Worm (Caenorhabditis elegans) whole organism, early embryonic: ENCODE results near the gene try-13.

Source experiments
- B0310.2 ChIP-seq: sonication (generic microtip); optimal IDR thresholded peaks from 2 replicates; lab custom pipeline; 2016; ENCODE audit warnings: mild to moderate bottlenecking, missing genetic modification characterization, missing compliant biosample characterization
- F13C5.2 ChIP-seq: sonication (generic microtip); optimal IDR thresholded peaks from 2 replicates; lab custom pipeline; 2017; ENCODE audit warnings: mild to moderate bottlenecking, missing genetic modification characterization, inconsistent platforms, missing compliant biosample characterization
- aly-1 ChIP-seq: sonication (generic microtip); optimal IDR thresholded peaks from 2 replicates; lab custom pipeline; 2016; ENCODE audit warnings: missing genetic modification characterization, missing compliant biosample characterization
- ceh-13 ChIP-seq: fragments of 200-800 bp; sonication (Bioruptor generic); optimal IDR thresholded peaks from 2 replicates; lab custom pipeline; 2018; ENCODE audit warnings: mild to moderate bottlenecking, missing genetic modification characterization, missing compliant biosample characterization
- ceh-36 ChIP-seq: sonication (generic microtip); optimal IDR thresholded peaks from 2 replicates; lab custom pipeline; 2016; ENCODE audit warnings: missing genetic modification characterization, inconsistent platforms, missing compliant biosample characterization
- flt-1 ChIP-seq: fragments of 200-800 bp; sonication (Bioruptor generic); IDR thresholded peaks from 2 replicates; pipeline ENCODE4 v1.3.6; 2022; ENCODE audit warnings: missing genetic modification characterization, missing compliant biosample characterization
- hmbx-1 ChIP-seq: sonication (generic microtip); optimal IDR thresholded peaks from 2 replicates; lab custom pipeline; 2016; ENCODE audit warnings: mild to moderate bottlenecking, missing genetic modification characterization, missing compliant biosample characterization
- hmg-4 ChIP-seq: fragments of 200-800 bp; sonication (Bioruptor generic); optimal IDR thresholded peaks from 2 replicates; lab custom pipeline; 2018; ENCODE audit warnings: mild to moderate bottlenecking, missing genetic modification characterization, missing compliant biosample characterization
- hnd-1 ChIP-seq: sonication (generic microtip); optimal IDR thresholded peaks from 2 replicates; lab custom pipeline; 2016; ENCODE audit warnings: missing genetic modification characterization, missing compliant biosample characterization
- pes-1 ChIP-seq: fragments of 200-800 bp; sonication (Bioruptor generic); IDR thresholded peaks from 2 replicates; pipeline ENCODE4 v1.3.6; 2022; ENCODE audit warnings: missing genetic modification reagents, missing genetic modification characterization, missing compliant biosample characterization
- scrt-1 ChIP-seq: fragments of 200-800 bp; sonication (Bioruptor generic); IDR thresholded peaks from 2 replicates; pipeline ENCODE4 v1.3.6; 2022; ENCODE audit warnings: missing genetic modification characterization, missing compliant biosample characterization
- sea-1 ChIP-seq: fragments of 200-800 bp; sonication (Bioruptor generic); conservative IDR thresholded peaks from 2 replicates; pipeline ENCODE4 v1.3.6; 2022; ENCODE audit warnings: missing genetic modification characterization, missing compliant biosample characterization
- tbx-11 ChIP-seq: fragments of 200-800 bp; sonication (Bioruptor generic); IDR thresholded peaks from 2 replicates; pipeline ENCODE4 v1.3.6; 2022; ENCODE audit warnings: missing genetic modification characterization, missing compliant biosample characterization
- tbx-37 ChIP-seq: fragments of 200-800 bp; sonication (Bioruptor generic); conservative IDR thresholded peaks from 2 replicates; pipeline ENCODE4 v1.3.6; 2022; ENCODE audit warnings: missing genetic modification reagents, missing genetic modification characterization, missing compliant biosample characterization
- tra-4 ChIP-seq: sonication (generic microtip); optimal IDR thresholded peaks from 2 replicates; lab custom pipeline; 2017; ENCODE audit warnings: missing genetic modification characterization, missing compliant biosample characterization

Gene try-13

ce11 chrV:7490340-7490739 is 50.4 kb downstream of the try-13 start, which contains the start of gene srbc-9:
TSS of gene srbc-9 (minus strand) at chrV:7490440.
- TF ChIP-seq ceh-13 (GFP tag; lab: Kevin White, UChicago) (no peak), pes-1 (GFP tag; lab: Robert Waterston, UW) (no peak), tbx-37 (no peak), hmg-4 (GFP tag; lab: Kevin White, UChicago) (no peak), F13C5.2 (no peak), tbx-11 (no peak), flt-1 (no peak), hmbx-1 (no peak), B0310.2 (tag; lab: Kevin White, UChicago) (no peak), sea-1 (GFP tag; lab: Robert Waterston, UW) (no peak), scrt-1 (GFP tag; lab: Robert Waterston, UW) (no peak), aly-1 (tag; lab: Kevin White, UChicago) (no peak), hnd-1 (no peak), tra-4 (tag; lab: Kevin White, UChicago) (no peak), ceh-36 (tag; lab: Kevin White, UChicago) (no peak)
